Fruit fly (Drosophila melanogaster) ovary, adult (tissue): ENCODE results near the gene rho-4.
A peak's percentile ranks its signal among the peaks of the same experiment; 100 is the strongest.

Source experiments
- CG17801 ChIP-seq: fragments of 200-800 bp; optimal IDR thresholded peaks from 2 replicates; lab custom pipeline; 2019; ENCODE audit warnings: missing biosample characterization, mild to moderate bottlenecking, missing genetic modification characterization, moderate library complexity; ENCODE audit not compliant: partially characterized antibody

rho-4 gene

dm6 chrX:11584075-11584474 lies 15.6 kb upstream of the rho-4 start, which contains the start of gene pkm:
TSS of gene pkm (minus strand) at chrX:11584175.
- no peak for TF ChIP-seq CG17801 (GFP tag; lab: Kevin White, UChicago)

- TF ChIP-seq CG17801 (GFP tag; lab: Kevin White, UChicago): peak; percentile 48
Measured at dm6 chrX:11600795-11601358, 1.2 kb downstream of the rho-4 start.

- TF ChIP-seq CG17801 (GFP tag; lab: Kevin White, UChicago): no peak
Measured at dm6 chrX:11601408-11601807, 1.8 kb downstream of the rho-4 start.

DNA sequence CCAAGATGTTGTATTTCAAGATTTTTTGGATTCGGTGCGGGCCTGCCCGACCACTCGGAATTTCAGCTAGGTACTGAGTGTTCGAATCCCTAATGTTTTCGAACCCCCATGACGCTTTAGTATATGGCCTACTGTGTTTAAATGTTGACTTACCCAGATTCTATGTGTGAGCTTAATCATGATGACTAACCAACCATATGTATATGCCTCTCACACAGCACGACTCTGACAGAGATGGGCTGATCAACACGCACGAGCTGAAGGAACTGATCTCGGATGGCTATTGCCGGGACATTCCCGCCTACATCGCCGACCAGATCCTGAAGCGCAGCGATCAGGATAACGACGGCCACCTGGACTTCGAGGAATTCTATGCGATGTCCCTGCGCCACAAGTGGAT lies 4.5 kb downstream of the rho-4 start, which contains the start of gene CG2533:
TSS of gene CG2533 (minus strand) at position 101 of the 400 bp plus-strand sequence.
- no peak for TF ChIP-seq CG17801 (GFP tag; lab: Kevin White, UChicago)

DNA sequence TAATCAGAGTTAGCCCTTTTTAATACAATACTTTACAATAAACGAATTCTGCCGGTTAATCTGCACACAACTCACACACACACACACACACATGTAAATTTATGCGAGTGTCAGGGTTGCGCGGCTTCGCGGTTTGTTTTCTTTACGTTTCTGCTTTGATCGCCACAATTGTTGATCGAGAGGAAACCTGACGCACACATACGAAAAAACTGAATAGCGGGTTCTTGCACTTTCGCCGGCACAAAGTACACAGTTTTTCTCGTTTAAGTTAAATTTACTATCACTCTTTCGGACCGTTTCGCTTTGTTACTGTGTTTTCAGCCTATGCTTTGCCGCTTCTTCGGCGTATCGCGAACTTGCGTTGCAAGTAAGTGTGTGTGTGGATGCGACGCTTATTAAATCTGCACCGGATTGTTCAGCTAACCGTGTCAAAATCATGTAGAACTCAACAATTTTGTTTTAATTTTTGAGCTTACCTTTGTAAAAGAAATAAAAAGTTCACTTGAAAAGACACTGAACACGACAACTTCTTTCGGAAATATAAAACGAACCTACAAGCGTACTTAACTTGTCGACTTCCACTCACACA lies 11.5 kb downstream of the rho-4 start:
- no peak for TF ChIP-seq CG17801 (GFP tag; lab: Kevin White, UChicago)

DNA sequence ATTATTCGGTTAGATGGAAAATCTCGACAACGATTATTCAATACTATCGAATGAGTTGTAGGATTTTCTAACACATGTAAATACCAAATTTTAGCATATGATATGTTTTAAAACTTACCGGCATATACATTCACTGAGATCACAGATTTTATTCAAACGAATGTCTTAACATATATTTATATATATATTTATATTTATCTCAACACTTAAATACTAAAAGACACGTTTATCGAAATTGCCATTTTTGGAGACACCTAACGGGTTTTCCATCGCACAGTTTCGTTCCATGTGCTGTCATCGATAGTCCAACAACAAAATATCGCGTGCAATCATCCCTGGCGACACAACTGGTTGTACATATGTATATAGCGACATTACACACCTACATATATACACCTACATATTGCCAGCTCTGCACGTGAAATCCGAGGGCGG lies 12.0 kb downstream of the rho-4 start, which contains the start of the genes CG2247 and CG1703:
TSS of gene CG2247 (minus strand) at position 8 of the 435 bp plus-strand sequence.
TSS of gene CG1703 (plus strand) at position 283 of the 435 bp plus-strand sequence.
- peak; percentile 38 for TF ChIP-seq CG17801 (GFP tag; lab: Kevin White, UChicago)

- peak; percentile 49 for TF ChIP-seq CG17801 (GFP tag; lab: Kevin White, UChicago)
Measured at dm6 chrX:11615652-11616495, 16.2 kb downstream of the rho-4 start, which contains the start of the genes RPA3 and Met. TSS of gene RPA3 (minus strand) at chrX:11615840. TSS of gene Met (plus strand) at chrX:11616124.

DNA sequence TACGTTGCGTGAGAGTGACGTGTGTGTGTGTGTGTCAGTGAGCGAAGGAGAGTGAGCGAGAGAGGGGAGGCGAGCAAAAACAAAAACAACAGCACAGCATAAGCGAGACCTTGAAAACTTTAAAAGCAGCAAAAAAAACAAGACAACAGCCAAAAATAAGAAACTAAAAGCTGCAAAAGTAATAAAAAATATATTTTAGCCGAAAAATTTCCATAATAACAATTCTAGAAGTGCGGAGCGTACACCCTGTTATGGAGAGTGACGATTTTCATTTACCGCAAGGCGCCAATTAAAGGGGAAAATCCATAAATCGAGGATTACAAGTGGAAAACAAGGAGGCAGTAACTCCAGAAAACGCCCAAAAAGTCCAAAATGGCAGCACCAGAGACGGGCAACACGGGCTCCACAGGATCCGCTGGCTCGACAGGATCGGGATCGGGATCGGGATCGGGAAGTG lies 16.9 kb downstream of the rho-4 start:
- TF ChIP-seq CG17801 (GFP tag; lab: Kevin White, UChicago): no peak

dm6 chrX:11619617-11620016 lies 20.0 kb downstream of the rho-4 start:
- no peak for TF ChIP-seq CG17801 (GFP tag; lab: Kevin White, UChicago)

dm6 chrX:11620527-11620926 lies 20.9 kb downstream of the rho-4 start:
- no peak for TF ChIP-seq CG17801 (GFP tag; lab: Kevin White, UChicago)

DNA sequence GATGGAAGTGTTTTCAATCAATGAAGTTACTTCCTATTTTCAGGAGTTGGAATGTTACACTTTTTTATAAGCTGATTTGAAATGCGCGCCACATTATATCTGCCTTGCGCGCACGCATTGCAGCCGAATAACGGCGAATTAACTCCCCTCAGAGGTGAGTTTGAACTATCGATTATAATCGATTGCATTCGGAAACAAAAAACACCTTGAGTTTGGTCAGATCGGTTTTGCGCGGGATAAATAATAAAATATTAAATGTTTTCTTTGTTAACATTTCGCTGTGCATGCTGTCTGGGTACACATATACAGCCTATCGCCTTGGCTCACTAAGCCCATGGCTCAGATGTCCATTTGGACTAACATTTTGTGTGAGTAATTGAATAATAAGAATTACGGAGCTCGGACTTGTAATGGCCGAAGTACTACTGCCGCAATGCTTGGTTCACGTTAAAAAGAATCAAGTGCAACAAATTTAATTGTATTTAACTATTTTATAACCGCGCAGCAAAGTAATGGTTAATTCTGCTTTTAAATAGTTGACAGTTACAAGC lies 21.8 kb downstream of the rho-4 start:
- TF ChIP-seq CG17801 (GFP tag; lab: Kevin White, UChicago): no peak

DNA sequence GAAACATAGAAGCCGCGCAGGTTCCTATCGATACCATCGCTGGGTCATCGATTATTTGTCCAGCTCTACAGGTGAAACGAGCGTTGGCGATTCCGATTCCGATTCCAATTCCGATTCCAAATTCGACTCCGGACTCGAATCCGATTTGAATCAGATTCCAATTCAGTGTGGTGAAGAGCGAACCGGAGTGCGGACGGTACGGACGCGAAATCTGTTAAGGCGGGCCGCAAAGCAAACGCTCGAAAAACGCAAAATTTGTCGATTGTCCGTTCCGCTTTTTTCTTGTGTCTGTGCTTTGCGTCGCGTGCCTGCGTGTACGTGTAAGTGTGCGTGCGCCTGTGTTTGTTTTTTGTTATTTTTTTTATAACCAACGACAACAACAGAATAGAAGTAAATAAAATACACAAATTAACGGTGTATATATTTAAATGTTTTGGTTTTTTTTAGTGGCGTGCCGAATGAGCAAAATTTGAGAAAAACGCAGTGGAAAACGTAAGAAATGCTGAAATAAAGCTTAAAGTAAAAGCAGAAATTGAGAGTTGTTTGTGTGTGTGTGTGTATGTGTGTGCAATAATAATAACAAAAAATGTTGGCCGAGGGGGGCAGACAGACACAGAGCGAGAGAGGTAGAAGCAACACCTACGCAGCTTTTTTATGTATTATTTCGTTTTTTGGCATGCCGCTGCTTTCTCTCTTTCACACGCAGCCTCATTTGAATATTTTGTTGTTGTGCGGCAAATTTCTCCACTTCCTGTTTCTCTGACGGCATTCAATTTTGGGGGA lies 22.4 kb downstream of the rho-4 start, which contains the start of gene Ptp10D:
TSS of gene Ptp10D (plus strand) at position 150 of the 783 bp plus-strand sequence.
- TF ChIP-seq CG17801 (GFP tag; lab: Kevin White, UChicago): peak; percentile 64

DNA sequence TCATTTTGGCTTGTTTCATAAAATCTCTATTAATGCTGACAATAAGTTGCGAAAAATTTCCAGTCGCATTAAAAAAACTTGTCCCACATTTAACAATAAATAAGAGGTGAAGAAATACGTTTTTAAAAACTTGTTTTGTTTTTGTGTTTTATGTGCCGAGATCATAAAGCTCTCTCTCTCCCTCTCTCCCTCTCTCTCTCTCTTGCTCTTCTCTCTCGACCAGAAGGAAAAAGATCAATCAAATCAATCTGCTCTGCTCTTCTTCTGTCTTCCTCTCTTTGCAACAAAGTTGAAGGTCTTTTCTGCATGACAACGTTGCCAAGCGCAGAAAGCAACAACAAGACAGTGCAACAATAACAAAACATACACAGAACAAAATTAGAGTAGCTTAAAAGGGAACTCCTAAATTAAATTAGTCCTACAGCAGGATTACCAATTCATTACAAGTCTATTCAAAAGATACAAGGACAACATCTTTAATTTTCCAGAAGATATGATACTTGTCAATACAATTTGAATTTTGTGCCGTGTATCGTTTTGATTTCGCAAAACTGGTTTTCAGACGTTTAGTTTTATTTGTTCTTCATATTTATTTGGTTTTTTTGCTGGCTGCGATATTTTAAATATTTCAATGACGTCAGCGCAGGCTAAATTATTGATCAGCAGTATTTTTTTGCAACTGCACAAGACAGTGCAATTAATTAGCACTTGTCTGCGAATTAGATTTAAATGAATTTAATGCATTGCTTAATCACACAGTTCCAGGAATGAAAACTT lies 23.2 kb downstream of the rho-4 start:
- TF ChIP-seq CG17801 (GFP tag; lab: Kevin White, UChicago): peak; percentile 96
